Fruit fly (Drosophila melanogaster) whole organism, prepupa: ENCODE data around the gene Max.

Experiments
- Blimp-1 ChIP-seq: fragments of 200-800 bp; sonication (Bioruptor generic); optimal IDR thresholded peaks from 3 replicates; lab custom pipeline; 2017; ENCODE audit warnings: missing biosample characterization, missing genetic modification characterization, mild to moderate bottlenecking, moderate library complexity, missing genetic modification reagents
- CG10631 ChIP-seq: fragments of 200-800 bp; sonication (Bioruptor generic); optimal IDR thresholded peaks from 2 replicates; lab custom pipeline; 2016; ENCODE audit warnings: missing biosample characterization, missing genetic modification characterization
- CG10669 ChIP-seq: fragments of 200-800 bp; sonication (Bioruptor generic); optimal IDR thresholded peaks from 3 replicates; lab custom pipeline; 2018; ENCODE audit warnings: missing biosample characterization, mild to moderate bottlenecking, missing genetic modification characterization, moderate library complexity
- CG11294 ChIP-seq: fragments of 200-800 bp; sonication (Bioruptor generic); IDR thresholded peaks from 2 replicates; pipeline ENCODE4 v1.3.6; 2022; ENCODE audit warnings: missing biosample characterization, missing genetic modification characterization
- CG11762 ChIP-seq: fragments of 200-800 bp; sonication (Bioruptor generic); optimal IDR thresholded peaks from 3 replicates; lab custom pipeline; 2016; ENCODE audit warnings: missing biosample characterization, missing genetic modification characterization; ENCODE audit not compliant: insufficient read depth
- CG11902 ChIP-seq: fragments of 200-800 bp; sonication (Bioruptor generic); optimal IDR thresholded peaks from 3 replicates; lab custom pipeline; 2016; ENCODE audit warnings: missing biosample characterization, missing genetic modification characterization
- CG15336 ChIP-seq: fragments of 200-800 bp; sonication (Bioruptor generic); IDR thresholded peaks from 2 replicates; pipeline ENCODE4 v1.3.6; 2022; ENCODE audit warnings: missing biosample characterization, missing genetic modification characterization
- CG1621 ChIP-seq: fragments of 200-800 bp; sonication (Bioruptor generic); optimal IDR thresholded peaks from 3 replicates; lab custom pipeline; 2018; ENCODE audit warnings: missing biosample characterization, mild to moderate bottlenecking, missing genetic modification characterization
- CG16779 ChIP-seq: fragments of 200-800 bp; sonication (Bioruptor generic); optimal IDR thresholded peaks from 3 replicates; lab custom pipeline; 2017; ENCODE audit warnings: missing biosample characterization, mild to moderate bottlenecking, missing genetic modification characterization
- CG3032 ChIP-seq: fragments of 200-800 bp; optimal IDR thresholded peaks from 2 replicates; lab custom pipeline; 2019; ENCODE audit warnings: missing biosample characterization, mild to moderate bottlenecking, missing genetic modification characterization, moderate library complexity
- CG34406 ChIP-seq: fragments of 200-800 bp; sonication (Bioruptor generic); optimal IDR thresholded peaks from 3 replicates; lab custom pipeline; 2016; ENCODE audit warnings: missing biosample characterization, missing genetic modification characterization
- CG4318 ChIP-seq: fragments of 200-800 bp; sonication (Bioruptor generic); optimal IDR thresholded peaks from 3 replicates; lab custom pipeline; 2017; ENCODE audit warnings: missing biosample characterization, mild to moderate bottlenecking, missing genetic modification characterization
- CG6163 ChIP-seq: fragments of 200-800 bp; sonication (Bioruptor generic); IDR thresholded peaks from 3 replicates; pipeline ENCODE4 v1.3.6; 2022; ENCODE audit warnings: missing biosample characterization, missing genetic modification characterization
- CG6276 ChIP-seq: fragments of 200-800 bp; sonication (Bioruptor generic); optimal IDR thresholded peaks from 2 replicates; lab custom pipeline; 2017; ENCODE audit warnings: missing biosample characterization, mild to moderate bottlenecking, missing genetic modification characterization
- CG6792 ChIP-seq: fragments of 200-800 bp; sonication (Bioruptor generic); optimal IDR thresholded peaks from 3 replicates; lab custom pipeline; 2016; ENCODE audit warnings: missing biosample characterization, missing genetic modification characterization
- CG6854 ChIP-seq: fragments of 200-800 bp; sonication (Bioruptor generic); optimal IDR thresholded peaks from 2 replicates; lab custom pipeline; 2017; ENCODE audit warnings: missing biosample characterization, mild to moderate bottlenecking, missing genetic modification characterization
- CG8119 ChIP-seq: fragments of 200-800 bp; sonication (Bioruptor generic); IDR thresholded peaks from 3 replicates; pipeline ENCODE4 v1.3.6; 2022; ENCODE audit warnings: missing biosample characterization, missing genetic modification characterization
- CG8319 ChIP-seq: fragments of 200-800 bp; sonication (Bioruptor generic); optimal IDR thresholded peaks from 3 replicates; lab custom pipeline; 2016; ENCODE audit warnings: missing biosample characterization, missing genetic modification characterization
- CG8632 ChIP-seq: fragments of 200-800 bp; sonication (Bioruptor generic); optimal IDR thresholded peaks from 3 replicates; lab custom pipeline; 2016; ENCODE audit warnings: missing biosample characterization, missing genetic modification characterization
- Eip75B ChIP-seq: fragments of 200-800 bp; sonication (Bioruptor generic); optimal IDR thresholded peaks from 3 replicates; lab custom pipeline; 2016; ENCODE audit warnings: missing biosample characterization, missing genetic modification characterization
- Eip78C ChIP-seq: fragments of 200-800 bp; sonication (Bioruptor generic); peaks from one replicate; lab custom pipeline; 2016; ENCODE audit warnings: missing biosample characterization, missing genetic modification characterization
- Eip93F ChIP-seq: fragments of 200-800 bp; sonication (Bioruptor generic); optimal IDR thresholded peaks from 2 replicates; lab custom pipeline; 2016; ENCODE audit warnings: missing biosample characterization, mild to moderate bottlenecking, missing genetic modification characterization
- Ets21C ChIP-seq: fragments of 200-800 bp; sonication (Bioruptor generic); optimal IDR thresholded peaks from 3 replicates; lab custom pipeline; 2016; ENCODE audit warnings: missing biosample characterization, missing genetic modification characterization
- Ets96B ChIP-seq: fragments of 200-800 bp; optimal IDR thresholded peaks from 2 replicates; lab custom pipeline; 2019; ENCODE audit warnings: missing biosample characterization, mild to moderate bottlenecking, missing genetic modification characterization, moderate library complexity
- Hr38 ChIP-seq: sonication (Bioruptor generic); optimal IDR thresholded peaks from 2 replicates; lab custom pipeline; 2016; ENCODE audit warnings: missing biosample characterization, missing genetic modification characterization
- Lpt ChIP-seq: fragments of 200-800 bp; sonication (Bioruptor generic); optimal IDR thresholded peaks from 3 replicates; lab custom pipeline; 2016; ENCODE audit warnings: missing biosample characterization, missing genetic modification characterization
- Smox ChIP-seq: fragments of 200-800 bp; sonication (Bioruptor generic); optimal IDR thresholded peaks from 3 replicates; lab custom pipeline; 2016; ENCODE audit warnings: missing biosample characterization, missing genetic modification characterization
- Sox102F ChIP-seq: fragments of 200-800 bp; sonication (Bioruptor generic); optimal IDR thresholded peaks from 2 replicates; lab custom pipeline; 2016; ENCODE audit warnings: missing biosample characterization, mild to moderate bottlenecking, missing genetic modification characterization
- Sox15 ChIP-seq: fragments of 200-800 bp; sonication (Bioruptor generic); optimal IDR thresholded peaks from 3 replicates; lab custom pipeline; 2016; ENCODE audit warnings: missing biosample characterization, missing genetic modification characterization
- achi ChIP-seq: fragments of 200-800 bp; sonication (Bioruptor generic); optimal IDR thresholded peaks from 3 replicates; lab custom pipeline; 2016; ENCODE audit warnings: missing biosample characterization, missing genetic modification characterization
- dac ChIP-seq: fragments of 200-800 bp; sonication (Bioruptor generic); optimal IDR thresholded peaks from 2 replicates; lab custom pipeline; 2017; ENCODE audit warnings: missing biosample characterization, mild to moderate bottlenecking, missing genetic modification characterization
- eg ChIP-seq: fragments of 200-800 bp; sonication (Bioruptor generic); IDR thresholded peaks from 3 replicates; pipeline ENCODE4 v1.3.6; 2022; ENCODE audit warnings: missing biosample characterization, missing genetic modification characterization
- esn ChIP-seq: fragments of 200-800 bp; sonication (Bioruptor generic); optimal IDR thresholded peaks from 2 replicates; lab custom pipeline; 2016; ENCODE audit warnings: missing biosample characterization, mild to moderate bottlenecking, missing genetic modification characterization, moderate library complexity
- fd59A ChIP-seq: fragments of 200-800 bp; sonication (Bioruptor generic); optimal IDR thresholded peaks from 2 replicates; lab custom pipeline; 2017; ENCODE audit warnings: missing biosample characterization, mild to moderate bottlenecking, missing genetic modification characterization, missing genetic modification reagents
- fd85E ChIP-seq: fragments of 200-800 bp; sonication (Bioruptor generic); optimal IDR thresholded peaks from 3 replicates; lab custom pipeline; 2016; ENCODE audit warnings: missing biosample characterization, missing genetic modification characterization
- fkh ChIP-seq: fragments of 200-800 bp; sonication (Bioruptor generic); optimal IDR thresholded peaks from 3 replicates; lab custom pipeline; 2017; ENCODE audit warnings: missing biosample characterization, mild to moderate bottlenecking, missing genetic modification characterization, moderate library complexity
- lz ChIP-seq: fragments of 200-800 bp; sonication (Bioruptor generic); optimal IDR thresholded peaks from 3 replicates; lab custom pipeline; 2016; ENCODE audit warnings: missing biosample characterization, missing genetic modification characterization
- net ChIP-seq: fragments of 200-800 bp; sonication (Bioruptor generic); optimal IDR thresholded peaks from 3 replicates; lab custom pipeline; 2016; ENCODE audit warnings: missing biosample characterization, missing genetic modification characterization
- pdm3 ChIP-seq: fragments of 200-800 bp; sonication (Bioruptor generic); optimal IDR thresholded peaks from 3 replicates; lab custom pipeline; 2016; ENCODE audit warnings: missing biosample characterization, missing genetic modification characterization
- spab ChIP-seq: fragments of 200-800 bp; sonication (Bioruptor generic); optimal IDR thresholded peaks from 2 replicates; lab custom pipeline; 2017; ENCODE audit warnings: missing biosample characterization, mild to moderate bottlenecking, missing genetic modification characterization, missing genetic modification reagents
- svp ChIP-seq: fragments of 200-800 bp; sonication (Bioruptor generic); peaks from one replicate; lab custom pipeline; 2016; ENCODE audit warnings: missing biosample characterization, missing genetic modification characterization
- topi ChIP-seq: fragments of 200-800 bp; sonication (Bioruptor generic); optimal IDR thresholded peaks from 3 replicates; lab custom pipeline; 2016; ENCODE audit warnings: missing biosample characterization, missing genetic modification characterization
- vri ChIP-seq: fragments of 200-800 bp; sonication (Bioruptor generic); optimal IDR thresholded peaks from 3 replicates; lab custom pipeline; 2016; ENCODE audit warnings: missing biosample characterization, mild to moderate bottlenecking, missing genetic modification characterization

Max gene

dm6 chr3L:19268720-19269401 is 4.9 kb upstream of the Max start, which contains the start of the genes Aldh7A1 and CG14085 (continued):
- no peak for TF ChIP-seq Eip93F
- TF ChIP-seq CG4318 (GFP tag; lab: Kevin White, UChicago), result no peak
- TF ChIP-seq Eip78C (GFP tag; lab: Kevin White, UChicago), result peak; percentile 60
- no peak for TF ChIP-seq CG8319
- no peak for TF ChIP-seq net (GFP tag; lab: Kevin White, UChicago)
- TF ChIP-seq vri (GFP tag; lab: Kevin White, UChicago), result peak; percentile 40
- TF ChIP-seq Eip75B (GFP tag; lab: Kevin White, UChicago), result no peak
- no peak for TF ChIP-seq CG15336 (GFP tag; lab: Robert Waterston, UW)
- no peak for TF ChIP-seq Ets21C (GFP tag; lab: Kevin White, UChicago)
- no peak for TF ChIP-seq CG16779 (tag; lab: Kevin White, UChicago)
- TF ChIP-seq Blimp-1 (GFP tag; lab: Kevin White, UChicago), result no peak
- no peak for TF ChIP-seq CG8632 (GFP tag; lab: Kevin White, UChicago)
- no peak for TF ChIP-seq fd59A (GFP tag; lab: Kevin White, UChicago)
- no peak for TF ChIP-seq CG6854 (GFP tag; lab: Kevin White, UChicago)
- TF ChIP-seq Sox15 (GFP tag; lab: Kevin White, UChicago), result no peak
- peak; percentile 97 for TF ChIP-seq svp
- TF ChIP-seq, all 60 proteins: peak for 8

dm6 chr3L:19265761-19266160 is 1.8 kb upstream of the Max start, which contains the start of gene CG45081:
Gene CG45081 (plus strand): TSS chr3L:19266061.
- peak; percentile 63 for TF ChIP-seq Eip78C (GFP tag; lab: Kevin White, UChicago)
- peak; percentile 4 for TF ChIP-seq esn (GFP tag; lab: Kevin White, UChicago)
- TF ChIP-seq CG3032 (tag; lab: Kevin White, UChicago), result no peak

- TF ChIP-seq Sox15 (GFP tag; lab: Kevin White, UChicago), result peak; percentile 2
- peak; percentile 33 for TF ChIP-seq CG1621 (tag; lab: Kevin White, UChicago)
- TF ChIP-seq CG6276 (GFP tag; lab: Kevin White, UChicago), result peak; percentile 27
- TF ChIP-seq Hr38, result no peak
- no peak for TF ChIP-seq CG4318 (GFP tag; lab: Kevin White, UChicago)
- peak; percentile 69 for TF ChIP-seq CG15336 (GFP tag; lab: Robert Waterston, UW)
- peak; percentile 50 for TF ChIP-seq CG10669 (GFP tag; lab: Kevin White, UChicago)
- TF ChIP-seq CG6792 (GFP tag; lab: Kevin White, UChicago), result peak; percentile 28
- TF ChIP-seq fkh, result peak; percentile 44
- peak; percentile 81 for TF ChIP-seq eg
- TF ChIP-seq CG10631, result peak; percentile 12
- TF ChIP-seq Smox (GFP tag; lab: Kevin White, UChicago), result peak; percentile 28
- no peak for TF ChIP-seq spab
- peak; percentile 67; the same call in 2 of the 3 replicates for TF ChIP-seq CG8119 (GFP tag; lab: Robert Waterston, UW)
- peak; percentile 32; the same call in 1 of the 3 replicates for TF ChIP-seq CG6163
- peak; percentile 26 for TF ChIP-seq Ets96B (tag; lab: Kevin White, UChicago)
- TF ChIP-seq vri (GFP tag; lab: Kevin White, UChicago), result peak; percentile 66
- no peak for TF ChIP-seq fd85E (GFP tag; lab: Kevin White, UChicago)
- peak; percentile 23 for TF ChIP-seq Sox102F (GFP tag; lab: Kevin White, UChicago)
- TF ChIP-seq Ets21C (GFP tag; lab: Kevin White, UChicago), result no peak
- TF ChIP-seq net (GFP tag; lab: Kevin White, UChicago), result peak; percentile 47
- TF ChIP-seq Lpt, result no peak
- TF ChIP-seq CG11902, result no peak
- no peak for TF ChIP-seq svp
- peak; percentile 24 for TF ChIP-seq esn (GFP tag; lab: Kevin White, UChicago)
- TF ChIP-seq pdm3, result peak; percentile 19
- TF ChIP-seq CG11294 (GFP tag; lab: Robert Waterston, UW), result 0 out of 2 replicates have a peak, but pooled peaks have one; percentile 24
- peak; percentile 42 for TF ChIP-seq achi (GFP tag; lab: Kevin White, UChicago)
- TF ChIP-seq CG3032 (tag; lab: Kevin White, UChicago), result peak; percentile 41
- TF ChIP-seq CG11762, result no peak
- TF ChIP-seq CG34406 (GFP tag; lab: Kevin White, UChicago), result peak; percentile 39
- TF ChIP-seq lz, result peak; percentile 5
- TF ChIP-seq topi, result peak; percentile 13
- peak; percentile 12 for TF ChIP-seq CG8632 (GFP tag; lab: Kevin White, UChicago)
- TF ChIP-seq Eip93F, result no peak
- no peak for TF ChIP-seq CG6854 (GFP tag; lab: Kevin White, UChicago)
- no peak for TF ChIP-seq dac (GFP tag; lab: Kevin White, UChicago)
Measured at dm6 chr3L:19263480-19264140, 374 bp downstream of the Max start, which contains the start of the genes CG42374 and Mettl5. Gene CG42374 (plus strand): TSS chr3L:19263766. Gene Mettl5 (plus strand): TSS chr3L:19263766.
